Worm (Caenorhabditis elegans) whole organism, L4 larva: ENCODE results near the gene let-767.

Source experiments
- D1046.2 ChIP-seq: fragments of 200-800 bp; sonication (Bioruptor generic); IDR thresholded peaks from 2 replicates; pipeline ENCODE4 v1.3.6; 2022; ENCODE audit warnings: missing genetic modification characterization, missing compliant biosample characterization
- F10B5.3 ChIP-seq: sonication (generic microtip); optimal IDR thresholded peaks from 2 replicates; lab custom pipeline; 2016; ENCODE audit warnings: mild to moderate bottlenecking, missing genetic modification characterization, missing compliant biosample characterization
- F37D6.2 ChIP-seq: sonication (generic microtip); optimal IDR thresholded peaks from 2 replicates; lab custom pipeline; 2016; ENCODE audit warnings: mild to moderate bottlenecking, missing genetic modification characterization, missing compliant biosample characterization
- R02D3.7 ChIP-seq: fragments of 150-350 bp; sonication (generic microtip); optimal IDR thresholded peaks from 3 replicates; lab custom pipeline; 2014; ENCODE audit warnings: missing biosample characterization, missing genetic modification characterization
- T20F7.1 ChIP-seq: fragments of 200-800 bp; sonication (Bioruptor generic); optimal IDR thresholded peaks from 2 replicates; lab custom pipeline; 2018; ENCODE audit warnings: mild to moderate bottlenecking, missing genetic modification characterization, missing compliant biosample characterization
- T26A8.4 ChIP-seq: fragments of 200-800 bp; sonication (Bioruptor generic); IDR thresholded peaks from 2 replicates; pipeline ENCODE4 v1.3.6; 2022; ENCODE audit warnings: missing genetic modification characterization, missing compliant biosample characterization
- Y105C5A.15 ChIP-seq: fragments of 200-800 bp; sonication (Bioruptor generic); IDR thresholded peaks from 2 replicates; pipeline ENCODE4 v1.3.6; 2022; ENCODE audit warnings: missing genetic modification characterization, missing compliant biosample characterization
- Y5F2A.4 ChIP-seq: fragments of 200-800 bp; sonication (Bioruptor generic); optimal IDR thresholded peaks from 2 replicates; lab custom pipeline; 2018; ENCODE audit warnings: mild to moderate bottlenecking, missing genetic modification characterization, missing compliant biosample characterization
- ZK546.5 ChIP-seq, 2 experiments: sonication (generic microtip); optimal IDR thresholded peaks; 2 replicates each; lab custom pipeline; 2017; ENCODE audit warnings: missing biosample characterization in 2 of 2, missing genetic modification characterization in 2 of 2
- aha-1 ChIP-seq: fragments of 150-350 bp; peaks from one replicate; lab custom pipeline; 2014; ENCODE audit warnings: missing biosample characterization, missing genetic modification characterization
- aly-2 ChIP-seq: sonication (generic microtip); optimal IDR thresholded peaks from 2 replicates; lab custom pipeline; 2018; ENCODE audit warnings: missing biosample characterization, missing genetic modification characterization
- arid-1 ChIP-seq: fragments of 200-800 bp; sonication (Bioruptor generic); conservative IDR thresholded peaks from 2 replicates; pipeline ENCODE4 v1.3.6; 2022; ENCODE audit warnings: missing genetic modification reagents, missing genetic modification characterization, missing compliant biosample characterization
- ceh-20 ChIP-seq: fragments of 200-800 bp; sonication (Bioruptor generic); IDR thresholded peaks from 2 replicates; pipeline ENCODE4 v1.3.6; 2022; ENCODE audit warnings: missing genetic modification reagents, missing genetic modification characterization, missing compliant biosample characterization
- ceh-28 ChIP-seq: fragments of 150-350 bp; optimal IDR thresholded peaks from 2 replicates; lab custom pipeline; 2014; ENCODE audit warnings: missing biosample characterization, missing genetic modification reagents, missing genetic modification characterization
- ceh-32 ChIP-seq: sonication (generic microtip); optimal IDR thresholded peaks from 2 replicates; lab custom pipeline; 2016; ENCODE audit warnings: mild to moderate bottlenecking, missing genetic modification characterization, missing compliant biosample characterization; ENCODE audit not compliant: poor library complexity
- ceh-82 ChIP-seq: sonication (generic microtip); optimal IDR thresholded peaks from 2 replicates; lab custom pipeline; 2017; ENCODE audit warnings: missing biosample characterization, missing genetic modification characterization
- daf-19 ChIP-seq: fragments of 200-800 bp; sonication (Bioruptor generic); conservative IDR thresholded peaks from 2 replicates; pipeline ENCODE4 v1.3.6; 2022; ENCODE audit warnings: missing genetic modification characterization, missing compliant biosample characterization
- daf-8 ChIP-seq: fragments of 200-800 bp; sonication (Bioruptor generic); IDR thresholded peaks from 2 replicates; pipeline ENCODE4 v1.3.6; 2022; ENCODE audit warnings: missing genetic modification characterization, missing compliant biosample characterization
- dmd-6 ChIP-seq: fragments of 200-800 bp; sonication (Bioruptor generic); IDR thresholded peaks from 2 replicates; pipeline ENCODE4 v1.3.6; 2022; ENCODE audit warnings: missing genetic modification reagents, missing genetic modification characterization, missing compliant biosample characterization
- dmd-8 ChIP-seq: fragments of 200-800 bp; sonication (Bioruptor generic); IDR thresholded peaks from 2 replicates; pipeline ENCODE4 v1.3.6; 2022; ENCODE audit warnings: missing genetic modification characterization, missing compliant biosample characterization
- dve-1 ChIP-seq: sonication (generic microtip); optimal IDR thresholded peaks from 2 replicates; lab custom pipeline; 2017; ENCODE audit warnings: antibody characterized with exemption, mild to moderate bottlenecking, missing genetic modification characterization, missing compliant biosample characterization; ENCODE audit not compliant: insufficient read depth
- egl-43 ChIP-seq: fragments of 200-800 bp; sonication (Bioruptor generic); IDR thresholded peaks from 2 replicates; pipeline ENCODE4 v1.3.6; 2022; ENCODE audit warnings: missing genetic modification reagents, missing genetic modification characterization, missing compliant biosample characterization
- fos-1 ChIP-seq: fragments of 150-350 bp; optimal IDR thresholded peaks from 2 replicates; lab custom pipeline; 2014; ENCODE audit warnings: missing biosample characterization, missing genetic modification characterization
- gei-8 ChIP-seq: fragments of 200-800 bp; sonication (Bioruptor generic); optimal IDR thresholded peaks from 2 replicates; lab custom pipeline; 2018; ENCODE audit warnings: mild to moderate bottlenecking, missing genetic modification characterization, missing compliant biosample characterization
- hlh-11 ChIP-seq: fragments of 200-800 bp; sonication (Bioruptor generic); optimal IDR thresholded peaks from 2 replicates; lab custom pipeline; 2018; ENCODE audit warnings: mild to moderate bottlenecking, missing genetic modification characterization, missing compliant biosample characterization
- hlh-30 ChIP-seq: sonication (generic microtip); optimal IDR thresholded peaks from 2 replicates; lab custom pipeline; 2017; ENCODE audit warnings: antibody characterized with exemption, mild to moderate bottlenecking, missing genetic modification characterization, missing compliant biosample characterization; ENCODE audit not compliant: insufficient read depth
- hmg-1.1 ChIP-seq: fragments of 200-800 bp; sonication (Bioruptor generic); IDR thresholded peaks from 2 replicates; pipeline ENCODE4 v1.3.6; 2022; ENCODE audit warnings: missing genetic modification reagents, missing genetic modification characterization, missing compliant biosample characterization
- jun-1 ChIP-seq: fragments of 150-350 bp; optimal IDR thresholded peaks from 2 replicates; lab custom pipeline; 2014; ENCODE audit warnings: missing biosample characterization, missing genetic modification reagents, missing genetic modification characterization
- lim-7 ChIP-seq: fragments of 200-800 bp; sonication (Bioruptor generic); IDR thresholded peaks from 2 replicates; pipeline ENCODE4 v1.3.6; 2022; ENCODE audit warnings: missing genetic modification characterization, missing compliant biosample characterization
- lin-38 ChIP-seq: fragments of 200-800 bp; sonication (Bioruptor generic); IDR thresholded peaks from 2 replicates; pipeline ENCODE4 v1.3.6; 2022; ENCODE audit warnings: missing genetic modification reagents, missing genetic modification characterization, missing compliant biosample characterization
- lir-3 ChIP-seq: sonication (generic microtip); optimal IDR thresholded peaks from 2 replicates; lab custom pipeline; 2016; ENCODE audit warnings: mild to moderate bottlenecking, missing genetic modification characterization, missing compliant biosample characterization
- madf-5 ChIP-seq, 2 experiments: fragments of 200-800 bp; sonication (Bioruptor generic); IDR thresholded peaks; 2 replicates each; pipeline ENCODE4 v1.3.6; 2022; ENCODE audit warnings: missing compliant biosample characterization in 2 of 2, missing genetic modification characterization in 2 of 2
- mdt-29 ChIP-seq: fragments of 200-800 bp; sonication (Bioruptor generic); IDR thresholded peaks from 2 replicates; pipeline ENCODE4 v1.3.6; 2022; ENCODE audit warnings: missing genetic modification reagents, missing genetic modification characterization, missing compliant biosample characterization
- mep-1 ChIP-seq: fragments of 150-350 bp; sonication (generic microtip); optimal IDR thresholded peaks from 3 replicates; lab custom pipeline; 2014; ENCODE audit warnings: missing biosample characterization, missing genetic modification characterization
- mes-2 ChIP-seq: sonication (generic microtip); optimal IDR thresholded peaks from 2 replicates; lab custom pipeline; 2016; ENCODE audit warnings: missing genotype, mild to moderate bottlenecking, missing genetic modification characterization, missing compliant biosample characterization; ENCODE audit not compliant: poor library complexity, severe bottlenecking
- mxl-2 ChIP-seq: fragments of 200-800 bp; sonication (Bioruptor generic); conservative IDR thresholded peaks from 2 replicates; pipeline ENCODE4 v1.3.6; 2022; ENCODE audit warnings: missing genetic modification reagents, missing genetic modification characterization, missing compliant biosample characterization
- mxl-3 ChIP-seq: fragments of 200-800 bp; sonication (Bioruptor generic); optimal IDR thresholded peaks from 2 replicates; lab custom pipeline; 2018; ENCODE audit warnings: mild to moderate bottlenecking, missing genetic modification characterization, missing compliant biosample characterization
- nhr-10 ChIP-seq: fragments of 150-350 bp; optimal IDR thresholded peaks from 2 replicates; lab custom pipeline; 2014; ENCODE audit warnings: missing biosample characterization, missing genetic modification characterization
- nhr-102 ChIP-seq: sonication (generic microtip); optimal IDR thresholded peaks from 2 replicates; lab custom pipeline; 2016; ENCODE audit warnings: mild to moderate bottlenecking, missing genetic modification characterization, moderate library complexity, missing compliant biosample characterization
- nhr-11 ChIP-seq: fragments of 150-350 bp; optimal IDR thresholded peaks from 2 replicates; lab custom pipeline; 2014; ENCODE audit warnings: missing biosample characterization, missing genetic modification characterization
- nhr-6 ChIP-seq: fragments of 150-350 bp; optimal IDR thresholded peaks from 2 replicates; lab custom pipeline; 2014; ENCODE audit warnings: missing biosample characterization, missing genetic modification characterization
- nhr-77 ChIP-seq: fragments of 150-350 bp; optimal IDR thresholded peaks from 2 replicates; lab custom pipeline; 2014; ENCODE audit warnings: missing biosample characterization, missing genetic modification characterization
- php-3 ChIP-seq: fragments of 200-800 bp; sonication (Bioruptor generic); IDR thresholded peaks from 2 replicates; pipeline ENCODE4 v1.3.6; 2022; ENCODE audit warnings: missing genetic modification reagents, missing genetic modification characterization, missing compliant biosample characterization
- saeg-2 ChIP-seq: fragments of 200-800 bp; sonication (Bioruptor generic); IDR thresholded peaks from 2 replicates; pipeline ENCODE4 v1.3.6; 2022; ENCODE audit warnings: missing genetic modification reagents, missing genetic modification characterization, missing compliant biosample characterization
- sdz-12 ChIP-seq: fragments of 200-800 bp; sonication (Bioruptor generic); optimal IDR thresholded peaks from 2 replicates; lab custom pipeline; 2018; ENCODE audit warnings: mild to moderate bottlenecking, missing genetic modification characterization, missing compliant biosample characterization
- skn-1 ChIP-seq: fragments of 150-350 bp; optimal IDR thresholded peaks from 2 replicates; lab custom pipeline; 2014; ENCODE audit warnings: missing biosample characterization, missing genetic modification characterization
- snpc-4 ChIP-seq: fragments of 150-350 bp; optimal IDR thresholded peaks from 2 replicates; lab custom pipeline; 2014; ENCODE audit warnings: missing biosample characterization, missing genetic modification characterization
- spr-1 ChIP-seq: sonication (generic microtip); optimal IDR thresholded peaks from 2 replicates; lab custom pipeline; 2016; ENCODE audit warnings: mild to moderate bottlenecking, missing genetic modification characterization, missing compliant biosample characterization
- unc-39 ChIP-seq: sonication (generic microtip); optimal IDR thresholded peaks from 2 replicates; lab custom pipeline; 2017; ENCODE audit warnings: missing biosample characterization, missing genetic modification characterization
- unc-62 ChIP-seq, 3 experiments: fragments of 150-350 bp in 1 of 3; sonication (generic microtip); optimal IDR thresholded peaks in 2 of 3; peaks in 1 of 3; 1 replicate in 1 of 3; 2 replicates in 2 of 3; lab custom pipeline; 2014 to 2017; ENCODE audit warnings: missing biosample characterization in 3 of 3, missing genetic modification characterization in 3 of 3, missing genetic modification reagents in 3 of 3, missing genotype in 1 of 3
- zfp-2 ChIP-seq: sonication (generic microtip); optimal IDR thresholded peaks from 2 replicates; lab custom pipeline; 2016; ENCODE audit warnings: mild to moderate bottlenecking, missing genetic modification characterization, missing compliant biosample characterization
- zfp-3 ChIP-seq: fragments of 200-800 bp; sonication (Bioruptor generic); conservative IDR thresholded peaks from 2 replicates; pipeline ENCODE4 v1.3.6; 2022; ENCODE audit warnings: missing genetic modification reagents, missing genetic modification characterization, missing compliant biosample characterization
- ztf-11 ChIP-seq: fragments of 150-350 bp; optimal IDR thresholded peaks from 2 replicates; lab custom pipeline; 2014; ENCODE audit warnings: missing biosample characterization, missing genetic modification characterization

let-767 gene

DNA sequence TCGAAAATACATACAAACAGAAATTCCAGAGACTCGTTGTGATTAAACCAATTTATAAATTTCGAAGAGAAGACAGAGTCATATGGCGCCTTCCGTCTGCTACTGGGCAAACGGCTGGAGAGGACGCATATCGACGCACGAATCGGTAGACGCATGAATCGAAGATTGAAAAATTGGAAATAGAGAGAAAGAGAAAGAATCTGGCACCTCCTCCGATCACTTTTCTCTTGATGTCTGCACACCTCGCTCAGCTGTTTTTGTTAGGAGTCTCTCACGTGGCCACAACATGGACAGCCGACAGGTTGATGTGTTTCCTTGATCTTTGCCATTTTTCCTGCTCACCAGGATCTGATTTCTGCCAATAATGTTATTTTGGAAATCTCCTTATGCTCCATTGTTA, 20.3 kb upstream of the let-767 start (continued):
- TF ChIP-seq mxl-3 (GFP tag; lab: Kevin White, UChicago) (peak; percentile 62), T20F7.1 (no peak), aly-2 (tag; lab: Kevin White, UChicago) (no peak), saeg-2 (no peak), lir-3 (tag; lab: Kevin White, UChicago) (no peak), ceh-82 (no peak), nhr-6 (tag; lab: Kevin White, UChicago) (no peak), mes-2 (tag; lab: Kevin White, UChicago) (peak; percentile 1), jun-1 (tag; lab: Kevin White, UChicago) (no peak), ceh-28 (tag; lab: Kevin White, UChicago) (no peak), F10B5.3 (tag; lab: Kevin White, UChicago) (no peak), dmd-8 (GFP tag; lab: Robert Waterston, UW) (no peak), unc-39 (tag; lab: Kevin White, UChicago) (no peak), fos-1 (tag; lab: Kevin White, UChicago) (no peak), hmg-1.1 (GFP tag; lab: Robert Waterston, UW) (no peak), D1046.2 (no peak), ztf-11 (tag; lab: Kevin White, UChicago) (no peak), arid-1 (GFP tag; lab: Robert Waterston, UW) (no peak), ceh-32 (tag; lab: Kevin White, UChicago) (no peak), mdt-29 (GFP tag; lab: Robert Waterston, UW) (no peak), hlh-30 (peak; percentile 52), nhr-77 (tag; lab: Kevin White, UChicago) (no peak), lim-7 (GFP tag; lab: Robert Waterston, UW) (no peak), zfp-2 (tag; lab: Kevin White, UChicago) (no peak), nhr-11 (tag; lab: Kevin White, UChicago) (no peak), lin-38 (no peak), egl-43 (GFP tag; lab: Robert Waterston, UW) (no peak), daf-8 (GFP tag; lab: Robert Waterston, UW) (no peak), gei-8 (GFP tag; lab: Kevin White, UChicago) (no peak), skn-1 (no peak), R02D3.7 (tag; lab: Kevin White, UChicago) (no peak), spr-1 (tag; lab: Kevin White, UChicago) (no peak), daf-19 (GFP tag; lab: Robert Waterston, UW) (no peak), ZK546.5 (tag; optimal IDR thresholded peaks at IDR 0.05; lab: Kevin White, UChicago) (no peak), ceh-20 (no peak), Y5F2A.4 (GFP tag; lab: Kevin White, UChicago) (no peak), hlh-11 (tag; lab: Kevin White, UChicago) (peak; percentile 72), php-3 (no peak), snpc-4 (tag; lab: Kevin White, UChicago) (no peak), F37D6.2 (tag; lab: Kevin White, UChicago) (no peak), T26A8.4 (no peak), nhr-10 (tag; lab: Kevin White, UChicago) (no peak), Y105C5A.15 (GFP tag; lab: Robert Waterston, UW) (no peak), sdz-12 (GFP tag; lab: Kevin White, UChicago) (no peak), unc-62 (GFP tag; optimal IDR thresholded peaks at IDR 0.05 in 1 of 2; lab: Kevin White, UChicago) (peak in 1 of 2 experiments; percentile 96), unc-62 (tag; optimal IDR thresholded peaks at IDR 0.05; lab: Kevin White, UChicago) (no peak), dve-1 (no peak), mep-1 (no peak), mxl-2 (GFP tag; lab: Robert Waterston, UW) (no peak), madf-5 (GFP tag; IDR thresholded peaks at IDR 0.05; lab: Robert Waterston, UW) (no peak), nhr-102 (tag; lab: Kevin White, UChicago) (no peak), aha-1 (tag; lab: Kevin White, UChicago) (peak; percentile 96), zfp-3 (GFP tag; lab: Robert Waterston, UW) (no peak), dmd-6 (GFP tag; lab: Robert Waterston, UW) (peak; percentile 57)
